Worm (Caenorhabditis elegans): ENCODE measurements around the gene arg-1.
"Not testable (repeated sequence)": the region's sequence is repeated elsewhere in the genome, so short reads cannot be mapped to it uniquely, and the experiment has no call there.

The arg-1 gene

DNA sequence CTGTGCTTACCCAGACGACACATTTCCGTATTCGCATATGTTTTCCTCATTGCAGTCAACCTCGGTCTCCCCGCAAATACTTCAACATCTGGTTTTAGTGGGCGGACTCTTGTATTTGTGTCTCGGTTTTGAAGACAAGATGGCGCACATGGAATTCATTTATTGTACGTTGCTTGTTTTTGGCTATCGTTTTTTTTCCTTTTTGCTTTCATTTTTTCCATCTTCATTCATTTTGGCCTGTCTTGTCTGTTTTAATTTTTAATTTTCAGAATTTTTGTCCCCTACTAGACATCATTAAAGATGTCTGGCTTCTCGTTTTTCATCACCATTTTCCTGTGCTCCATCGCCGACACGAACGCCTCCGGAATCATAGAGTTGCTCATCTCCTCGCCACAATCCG is at the start of gene arg-1:
Gene arg-1 (plus strand): TSS at position 301 of the 400 bp plus-strand sequence.
- TF ChIP-seq hmbx-1 (tag; optimal IDR thresholded peaks at IDR 0.05) (no peak), tbx-37 (GFP tag; conservative IDR thresholded peaks at IDR 0.05) (no peak), ceh-13 (GFP tag; optimal IDR thresholded peaks at IDR 0.05) (no peak), aly-1 (tag; optimal IDR thresholded peaks at IDR 0.05) (no peak), tbx-11 (GFP tag; IDR thresholded peaks at IDR 0.05) (no peak), ama-1 (optimal IDR thresholded peaks at IDR 0.05) (no peak), B0310.2 (tag; optimal IDR thresholded peaks at IDR 0.05) (no peak), scrt-1 (GFP tag; IDR thresholded peaks at IDR 0.05) (no peak), hmg-4 (GFP tag; optimal IDR thresholded peaks at IDR 0.05) (no peak), pes-1 (GFP tag; IDR thresholded peaks at IDR 0.05) (no peak), F13C5.2 (tag; optimal IDR thresholded peaks at IDR 0.05) (no peak), ceh-36 (tag; optimal IDR thresholded peaks at IDR 0.05) (no peak), flt-1 (GFP tag; IDR thresholded peaks at IDR 0.05) (no peak), sea-1 (GFP tag; conservative IDR thresholded peaks at IDR 0.05) (no peak), hnd-1 (tag; optimal IDR thresholded peaks at IDR 0.05) (no peak)

DNA sequence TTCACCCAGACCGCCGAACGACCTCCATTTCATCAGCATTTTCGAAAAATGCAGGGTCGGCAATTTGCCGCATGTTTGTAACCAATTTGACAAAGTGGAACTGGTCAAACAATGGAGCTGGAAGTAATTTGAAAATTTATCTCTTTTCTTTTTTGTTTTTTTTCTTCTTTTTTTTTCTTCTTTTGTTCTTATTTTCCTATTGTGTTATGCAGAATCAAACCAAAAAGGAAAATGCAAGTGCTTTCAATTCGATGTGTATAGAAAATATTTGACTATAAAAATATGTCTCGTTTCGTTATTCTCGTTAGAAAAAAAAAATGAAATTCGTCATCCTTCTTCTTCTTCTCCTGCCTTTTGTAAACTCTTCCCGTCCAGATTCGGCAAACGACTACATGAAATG is 49.1 kb upstream of the arg-1 start, which contains the start of gene F07G6.10:
Gene F07G6.10 (plus strand): TSS at position 301 of the 400 bp plus-strand sequence.
- TF ChIP-seq ets-7 (tag; optimal IDR thresholded peaks at IDR 0.05) (no peak), flt-1 (GFP tag; IDR thresholded peaks at IDR 0.05) (no peak), aly-1 (tag; optimal IDR thresholded peaks at IDR 0.05) (no peak), pes-1 (GFP tag; IDR thresholded peaks at IDR 0.05) (no peak), sea-1 (GFP tag; conservative IDR thresholded peaks at IDR 0.05) (no peak), ceh-36 (tag; optimal IDR thresholded peaks at IDR 0.05) (no peak)

DNA sequence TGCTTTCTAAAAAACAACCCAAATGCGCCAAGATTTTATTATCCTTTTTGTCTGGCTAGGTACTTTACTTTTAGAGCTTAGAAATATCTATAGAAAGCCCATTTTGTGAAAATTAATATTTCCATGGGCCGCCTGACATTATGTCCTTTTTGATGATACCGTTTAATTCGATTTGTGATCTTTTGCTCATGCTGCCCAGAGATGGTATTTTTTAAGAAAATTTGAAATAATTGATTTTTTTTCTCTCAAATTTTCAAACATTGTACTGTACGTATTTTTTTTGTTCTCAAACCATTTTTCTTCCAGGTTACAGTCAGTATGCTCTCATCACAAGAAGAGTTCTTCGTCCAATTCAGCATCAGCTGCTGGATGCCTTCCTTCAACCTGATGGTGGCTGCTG is 44.2 kb upstream of the arg-1 start, which contains the start of gene Y75D11A.2:
Gene Y75D11A.2 (plus strand): TSS at position 301 of the 400 bp plus-strand sequence.
- TF ChIP-seq tbx-37 (GFP tag; conservative IDR thresholded peaks at IDR 0.05); ceh-13 (GFP tag; optimal IDR thresholded peaks at IDR 0.05); hmg-4 (GFP tag; optimal IDR thresholded peaks at IDR 0.05): not testable (repeated sequence)

DNA sequence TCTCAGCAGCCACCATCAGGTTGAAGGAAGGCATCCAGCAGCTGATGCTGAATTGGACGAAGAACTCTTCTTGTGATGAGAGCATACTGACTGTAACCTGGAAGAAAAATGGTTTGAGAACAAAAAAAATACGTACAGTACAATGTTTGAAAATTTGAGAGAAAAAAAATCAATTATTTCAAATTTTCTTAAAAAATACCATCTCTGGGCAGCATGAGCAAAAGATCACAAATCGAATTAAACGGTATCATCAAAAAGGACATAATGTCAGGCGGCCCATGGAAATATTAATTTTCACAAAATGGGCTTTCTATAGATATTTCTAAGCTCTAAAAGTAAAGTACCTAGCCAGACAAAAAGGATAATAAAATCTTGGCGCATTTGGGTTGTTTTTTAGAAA is 40.6 kb upstream of the arg-1 start, which contains the start of gene Y75D11A.3:
Gene Y75D11A.3 (minus strand): TSS at position 101 of the 400 bp plus-strand sequence.
- TF ChIP-seq tra-4 (tag; optimal IDR thresholded peaks at IDR 0.05); ama-1 (optimal IDR thresholded peaks at IDR 0.05); ceh-13 (GFP tag; optimal IDR thresholded peaks at IDR 0.05): not testable (repeated sequence)

DNA sequence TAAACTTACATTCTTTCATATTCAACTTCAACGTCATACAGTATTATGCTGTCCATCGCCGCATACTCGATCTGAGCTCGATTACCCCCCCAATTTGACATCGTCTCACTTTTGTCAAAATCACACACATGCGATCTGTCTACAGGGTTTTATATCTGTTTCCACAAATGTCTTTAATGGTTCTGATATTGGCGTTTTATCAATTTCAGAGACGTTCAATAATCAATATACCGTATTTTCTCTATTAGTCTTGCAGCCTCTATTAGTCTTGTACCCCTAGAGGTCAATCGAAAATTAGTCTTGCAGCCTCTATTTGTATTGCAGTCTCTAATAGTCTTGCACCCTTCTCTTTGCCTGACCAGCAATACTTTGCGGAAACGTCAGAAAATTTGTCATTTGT is 38.2 kb upstream of the arg-1 start, which contains the start of gene Y75D11A.6:
Gene Y75D11A.6 (minus strand): TSS at position 101 of the 400 bp plus-strand sequence.
- TF ChIP-seq ets-7 (tag; optimal IDR thresholded peaks at IDR 0.05); hmbx-1 (tag; optimal IDR thresholded peaks at IDR 0.05); flt-1 (GFP tag; IDR thresholded peaks at IDR 0.05): not testable (repeated sequence)

DNA sequence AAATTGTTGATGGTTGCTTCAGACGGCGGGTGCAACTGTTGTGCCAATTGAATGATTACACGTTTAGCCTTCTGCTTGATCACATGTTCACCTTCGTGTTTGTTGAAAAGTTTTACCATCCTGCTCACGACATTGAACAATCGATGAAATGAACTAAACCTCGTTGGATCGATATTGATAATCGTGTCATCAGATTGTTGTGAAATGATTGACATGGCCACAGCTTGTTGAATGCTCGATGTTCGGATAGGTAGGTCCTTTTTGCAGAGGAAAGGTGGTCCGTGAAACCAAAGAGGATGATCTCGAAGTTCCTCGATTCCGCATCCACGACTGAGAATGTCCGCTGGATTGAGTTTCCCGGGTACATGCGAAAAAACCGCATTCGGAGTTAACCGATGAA is 17.1 kb upstream of the arg-1 start:
- no peak for TF ChIP-seq pes-1 (GFP tag; IDR thresholded peaks at IDR 0.05)
- TF ChIP-seq scrt-1 (GFP tag; IDR thresholded peaks at IDR 0.05) = no peak
- TF ChIP-seq B0310.2 (tag; optimal IDR thresholded peaks at IDR 0.05) = no peak

DNA sequence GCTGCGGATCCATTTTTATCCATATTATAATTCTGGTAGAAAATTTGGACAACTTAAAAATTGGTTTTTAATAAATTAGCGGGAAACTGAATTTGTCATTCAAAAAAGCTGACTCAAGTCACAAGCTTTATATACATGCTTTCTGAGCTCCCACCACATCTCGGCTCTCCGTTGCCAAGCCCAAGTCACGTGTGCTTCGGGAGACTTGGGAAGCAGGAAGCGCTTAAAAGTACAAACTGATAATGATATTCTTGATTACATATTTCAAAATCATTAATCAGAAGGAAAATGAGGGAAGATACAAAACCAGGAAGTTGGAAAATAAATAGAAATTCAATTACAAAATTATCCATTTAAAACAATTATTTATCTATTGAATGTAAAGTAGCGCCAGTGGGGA is 8.7 kb upstream of the arg-1 start, which contains the start of gene elc-2:
Gene elc-2 (minus strand): TSS at position 101 of the 400 bp plus-strand sequence.
- TF ChIP-seq ceh-36 (tag; optimal IDR thresholded peaks at IDR 0.05) = no peak
- TF ChIP-seq F13C5.2 (tag; optimal IDR thresholded peaks at IDR 0.05) = no peak
- TF ChIP-seq tbx-37 (GFP tag; conservative IDR thresholded peaks at IDR 0.05) = no peak
- no peak for TF ChIP-seq ama-1 (optimal IDR thresholded peaks at IDR 0.05)
- TF ChIP-seq hmg-4 (GFP tag; optimal IDR thresholded peaks at IDR 0.05) = no peak
- no peak for TF ChIP-seq flt-1 (GFP tag; IDR thresholded peaks at IDR 0.05)
- no peak for TF ChIP-seq ets-7 (tag; optimal IDR thresholded peaks at IDR 0.05)
- TF ChIP-seq hnd-1 (tag; optimal IDR thresholded peaks at IDR 0.05) = no peak
- TF ChIP-seq tra-4 (tag; optimal IDR thresholded peaks at IDR 0.05) = no peak
- no peak for TF ChIP-seq hmbx-1 (tag; optimal IDR thresholded peaks at IDR 0.05)
- TF ChIP-seq scrt-1 (GFP tag; IDR thresholded peaks at IDR 0.05) = no peak
- no peak for TF ChIP-seq B0310.2 (tag; optimal IDR thresholded peaks at IDR 0.05)
- TF ChIP-seq sea-1 (GFP tag; conservative IDR thresholded peaks at IDR 0.05) = no peak
- TF ChIP-seq pes-1 (GFP tag; IDR thresholded peaks at IDR 0.05) = no peak
- no peak for TF ChIP-seq tbx-11 (GFP tag; IDR thresholded peaks at IDR 0.05)
- no peak for TF ChIP-seq ceh-13 (GFP tag; optimal IDR thresholded peaks at IDR 0.05)

DNA sequence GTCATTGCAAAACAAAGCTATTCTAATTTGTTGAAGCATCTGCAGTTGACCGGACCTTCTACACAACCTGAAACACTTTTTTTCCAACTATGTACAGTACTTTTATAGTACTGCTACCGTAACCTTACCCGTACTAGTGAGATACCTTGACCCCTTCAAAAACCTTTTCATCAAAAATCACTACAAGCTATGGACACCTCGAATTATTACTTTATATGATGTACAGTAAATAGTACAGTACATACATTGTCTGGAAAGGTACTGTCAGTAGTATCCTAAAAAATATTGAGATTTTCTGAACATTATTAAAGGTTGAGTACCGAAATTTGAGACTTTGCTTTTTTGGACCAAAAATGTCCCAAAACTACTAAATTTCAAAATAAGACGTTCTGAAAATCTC is 1.0 kb upstream of the arg-1 start:
- TF ChIP-seq F13C5.2 (tag; optimal IDR thresholded peaks at IDR 0.05) = no peak
- TF ChIP-seq pes-1 (GFP tag; IDR thresholded peaks at IDR 0.05) = no peak
- no peak for TF ChIP-seq tra-4 (tag; optimal IDR thresholded peaks at IDR 0.05)
- no peak for TF ChIP-seq scrt-1 (GFP tag; IDR thresholded peaks at IDR 0.05)
- TF ChIP-seq aly-1 (tag; optimal IDR thresholded peaks at IDR 0.05) = no peak
- no peak for TF ChIP-seq ceh-36 (tag; optimal IDR thresholded peaks at IDR 0.05)

DNA sequence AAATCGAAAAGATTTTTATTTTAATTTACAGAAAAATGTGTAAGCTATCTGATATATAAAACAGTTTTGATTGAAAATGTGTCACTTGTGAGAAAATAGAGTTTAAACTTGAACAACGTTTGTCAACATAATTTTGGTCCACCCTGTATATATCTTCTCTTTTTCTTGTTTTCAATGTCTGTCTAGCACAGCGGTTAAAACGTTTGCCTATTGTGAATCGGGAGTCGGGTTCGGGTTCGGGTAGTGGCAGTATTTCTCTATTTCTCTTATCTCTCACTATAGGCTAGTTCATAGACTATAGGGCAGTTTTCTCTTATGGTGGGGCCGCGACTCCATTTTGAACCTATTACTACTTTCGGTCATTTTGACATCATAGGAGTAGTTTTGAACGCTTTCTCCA is 4.4 kb downstream of the arg-1 start:
- TF ChIP-seq pes-1 (GFP tag; IDR thresholded peaks at IDR 0.05) = no peak
